Worm (Caenorhabditis elegans): ENCODE data around the gene svh-2.
A peak's percentile ranks its signal among the peaks of the same experiment; 100 is the strongest.

DNA sequence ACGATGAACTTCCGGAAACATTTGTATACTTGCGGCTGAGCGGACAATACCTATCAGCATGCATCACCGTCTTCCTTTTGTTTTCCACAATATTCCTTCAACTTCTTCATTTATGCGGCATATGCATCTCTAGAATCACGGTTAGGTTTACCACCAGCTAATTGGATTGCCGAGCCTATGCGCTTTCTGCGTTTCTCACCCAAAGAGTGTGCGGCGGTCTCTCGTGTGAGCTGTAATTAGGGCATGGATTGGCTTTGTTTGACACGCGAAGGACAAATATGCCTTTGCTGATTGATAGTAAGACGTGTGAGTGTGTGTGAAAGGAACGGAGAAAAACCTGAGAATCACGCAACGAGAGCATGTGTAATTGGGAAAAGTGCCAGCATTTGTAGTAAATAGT, 60.5 kb downstream of the svh-2 start:
- TF ChIP-seq hlh-6 (tag; optimal IDR thresholded peaks at IDR 0.05) (no peak), nhr-11 (tag; optimal IDR thresholded peaks at IDR 0.05) (no peak), pros-1 (tag; optimal IDR thresholded peaks at IDR 0.05) (no peak), pha-4 (tag; optimal IDR thresholded peaks at IDR 0.05) (no peak), unc-42 (tag; optimal IDR thresholded peaks at IDR 0.05) (peak; percentile 80), ceh-9 (tag; optimal IDR thresholded peaks at IDR 0.05) (no peak), fkh-10 (GFP tag; optimal IDR thresholded peaks at IDR 0.05) (no peak), ceh-18 (tag; optimal IDR thresholded peaks at IDR 0.05) (no peak), ref-2 (tag; optimal IDR thresholded peaks at IDR 0.05) (no peak), ceh-31 (tag; optimal IDR thresholded peaks at IDR 0.05) (peak; percentile 33), dmd-4 (tag; optimal IDR thresholded peaks at IDR 0.05; ENCODE audit: borderline replicate concordance) (no peak), pqm-1 (tag; optimal IDR thresholded peaks at IDR 0.05) (no peak), tbx-7 (tag; optimal IDR thresholded peaks at IDR 0.05) (no peak)
